Fruit fly (Drosophila melanogaster): Measurements from ENCODE around the gene Gr93b.

Gene Gr93b

dm6 chr3R:21873439-21873838 is 29.9 kb upstream of the Gr93b start, which contains the start of gene CG31178:
Gene CG31178, plus strand, starts transcription at chr3R:21873739.
- no peak for TF ChIP-seq CG4496 (GFP tag; IDR thresholded peaks at IDR 0.05)
- no peak for TF ChIP-seq fd96Ca (GFP tag; IDR thresholded peaks at IDR 0.05)
- no peak for TF ChIP-seq CG15710 (tag; optimal IDR thresholded peaks at IDR 0.05)
- TF ChIP-seq CG12605 (GFP tag; IDR thresholded peaks at IDR 0.05), result no peak
- TF ChIP-seq CG14655 (GFP tag; optimal IDR thresholded peaks at IDR 0.05), result no peak
- TF ChIP-seq CG34367 (tag; optimal IDR thresholded peaks at IDR 0.05), result no peak
- no peak for TF ChIP-seq gl (tag; optimal IDR thresholded peaks at IDR 0.05)
- no peak for TF ChIP-seq CG10348 (GFP tag; IDR thresholded peaks at IDR 0.05)
- no peak for TF ChIP-seq D1 (tag; optimal IDR thresholded peaks at IDR 0.05)
- TF ChIP-seq CG8301 (tag; optimal IDR thresholded peaks at IDR 0.05), result no peak
- no peak for TF ChIP-seq rn (GFP tag; IDR thresholded peaks at IDR 0.05)
- TF ChIP-seq Snoo (tag; optimal IDR thresholded peaks at IDR 0.05), result no peak
- TF ChIP-seq Ets98B (GFP tag; IDR thresholded peaks at IDR 0.05), result no peak
- no peak for TF ChIP-seq CG9948 (tag; optimal IDR thresholded peaks at IDR 0.05)
- no peak for TF ChIP-seq Pif1A (GFP tag; optimal IDR thresholded peaks at IDR 0.05)
- TF ChIP-seq CG8159 (tag; optimal IDR thresholded peaks at IDR 0.05), result no peak
- TF ChIP-seq CG13204 (GFP tag; optimal IDR thresholded peaks at IDR 0.05), result no peak

DNA sequence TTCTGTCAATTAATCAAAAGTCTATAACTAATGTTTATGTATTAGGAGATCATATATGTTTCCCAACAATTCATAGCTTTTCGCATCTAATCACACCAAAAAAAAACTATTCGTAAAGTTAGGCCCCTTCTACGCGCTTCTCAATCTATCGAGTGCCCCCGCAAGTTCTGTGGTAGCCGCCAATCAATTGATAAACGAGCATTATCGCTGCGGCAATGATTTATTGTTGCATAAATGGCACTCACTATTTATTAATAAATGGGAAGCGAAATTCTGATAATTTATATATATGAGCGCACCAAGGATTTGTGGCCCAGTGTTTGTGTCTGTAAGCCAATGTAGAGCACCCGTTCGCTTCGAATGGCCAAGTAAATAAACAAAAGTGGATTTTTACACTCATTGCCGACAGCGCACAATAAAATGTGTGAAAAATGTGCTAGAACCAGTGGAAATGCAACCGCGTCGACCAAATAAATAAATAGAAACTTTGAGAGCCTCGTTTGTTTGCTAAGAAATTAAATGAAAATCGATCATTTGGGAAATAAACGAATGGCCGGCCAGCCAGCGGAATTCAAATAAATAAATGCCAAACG is 27.9 kb upstream of the Gr93b start:
- TF ChIP-seq D1 (tag; optimal IDR thresholded peaks at IDR 0.05), result no peak
- no peak for TF ChIP-seq CG17806 (tag; optimal IDR thresholded peaks at IDR 0.05)
- TF ChIP-seq CG13204 (GFP tag; optimal IDR thresholded peaks at IDR 0.05), result no peak
- no peak for TF ChIP-seq fd96Ca (GFP tag; IDR thresholded peaks at IDR 0.05)
- TF ChIP-seq CG10348 (GFP tag; IDR thresholded peaks at IDR 0.05), result no peak
- no peak for TF ChIP-seq rn (GFP tag; IDR thresholded peaks at IDR 0.05)
- no peak for TF ChIP-seq Pif1B (GFP tag; optimal IDR thresholded peaks at IDR 0.05)
- TF ChIP-seq Snoo (tag; optimal IDR thresholded peaks at IDR 0.05), result no peak
- no peak for TF ChIP-seq CG32121 (GFP tag; IDR thresholded peaks at IDR 0.05)
- no peak for TF ChIP-seq CG34367 (tag; optimal IDR thresholded peaks at IDR 0.05)
- TF ChIP-seq CG8301 (tag; optimal IDR thresholded peaks at IDR 0.05), result no peak
- no peak for TF ChIP-seq CG8159 (tag; optimal IDR thresholded peaks at IDR 0.05)
- no peak for TF ChIP-seq CG4496 (GFP tag; IDR thresholded peaks at IDR 0.05)
- no peak for TF ChIP-seq Ets98B (GFP tag; IDR thresholded peaks at IDR 0.05)
- TF ChIP-seq gl (tag; optimal IDR thresholded peaks at IDR 0.05), result no peak

dm6 chr3R:21870158-21870971 is 26.8 kb upstream of the Gr93b start, which contains the start of gene CG31431:
Gene CG31431, plus strand, starts transcription at chr3R:21870681.
- TF ChIP-seq CG14655 (GFP tag; optimal IDR thresholded peaks at IDR 0.05) (peak; percentile 89), Snoo (tag; optimal IDR thresholded peaks at IDR 0.05) (peak; percentile 28), Pif1B (GFP tag; optimal IDR thresholded peaks at IDR 0.05) (peak; percentile 82), CG17806 (tag; optimal IDR thresholded peaks at IDR 0.05) (peak; percentile 87), gl (tag; optimal IDR thresholded peaks at IDR 0.05) (peak; percentile 66), CG4496 (GFP tag; IDR thresholded peaks at IDR 0.05) (peak; percentile 94), D1 (tag; optimal IDR thresholded peaks at IDR 0.05) (no peak), fd96Ca (GFP tag; IDR thresholded peaks at IDR 0.05) (peak; percentile 90), CG12605 (GFP tag; IDR thresholded peaks at IDR 0.05) (peak; percentile 90), Pif1A (GFP tag; optimal IDR thresholded peaks at IDR 0.05) (peak; percentile 82), EcR (GFP tag; optimal IDR thresholded peaks at IDR 0.05) (no peak), CG15710 (tag; optimal IDR thresholded peaks at IDR 0.05) (peak; percentile 85), rn (GFP tag; IDR thresholded peaks at IDR 0.05) (peak; percentile 74), CG13204 (GFP tag; optimal IDR thresholded peaks at IDR 0.05) (no peak), CG9948 (tag; optimal IDR thresholded peaks at IDR 0.05) (peak; percentile 81), Ets98B (GFP tag; IDR thresholded peaks at IDR 0.05) (peak; percentile 93), CG10348 (GFP tag; IDR thresholded peaks at IDR 0.05) (peak; percentile 62), CG8159 (tag; optimal IDR thresholded peaks at IDR 0.05) (peak; percentile 85), CG32121 (GFP tag; IDR thresholded peaks at IDR 0.05) (peak; percentile 95), CG8301 (tag; optimal IDR thresholded peaks at IDR 0.05) (peak; percentile 91), CG34367 (tag; optimal IDR thresholded peaks at IDR 0.05) (peak; percentile 78)

DNA sequence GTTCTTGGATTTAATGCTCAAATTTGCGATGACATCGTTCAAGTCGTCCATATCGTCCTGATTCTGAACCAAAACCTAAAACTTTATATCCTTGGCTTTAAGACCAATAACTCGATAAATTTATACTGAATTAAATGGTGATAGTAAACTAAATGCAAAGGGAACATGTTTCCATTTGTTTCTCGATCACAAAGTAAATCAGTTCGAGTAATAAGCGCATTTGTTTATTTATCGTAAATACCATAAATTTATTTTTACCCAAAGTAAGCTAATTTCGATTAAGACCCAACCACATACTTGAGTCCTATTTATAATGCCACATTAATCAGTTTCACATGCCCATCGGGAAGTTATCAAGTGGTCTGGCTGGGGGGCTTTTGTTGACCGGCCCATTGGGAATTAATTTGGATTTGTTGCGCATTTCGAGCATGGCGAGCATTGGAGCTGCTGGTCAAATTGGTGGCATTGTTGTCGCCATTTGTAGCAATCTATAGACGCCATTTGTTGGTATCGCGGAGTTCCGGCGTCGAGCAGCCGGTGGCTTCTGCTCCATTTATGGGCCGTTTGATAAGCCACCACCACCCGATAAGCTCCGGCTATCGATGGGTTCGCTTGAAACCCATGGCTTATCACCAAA is 26.0 kb upstream of the Gr93b start, which contains the start of gene CG31174:
Gene CG31174 (minus strand): TSS at position 51 of the 637 bp plus-strand sequence.
- TF ChIP-seq CG8159 (tag; optimal IDR thresholded peaks at IDR 0.05) (no peak), CG9948 (tag; optimal IDR thresholded peaks at IDR 0.05) (no peak)

dm6 chr3R:21867819-21868218 is 24.3 kb upstream of the Gr93b start, which contains the start of the genes CG6569 and Cby:
Gene CG6569, minus strand, starts transcription at chr3R:21867919.
Gene Cby, plus strand, starts transcription at chr3R:21868003.
- TF ChIP-seq D1 (tag; optimal IDR thresholded peaks at IDR 0.05) (no peak), CG17806 (tag; optimal IDR thresholded peaks at IDR 0.05) (no peak), CG32121 (GFP tag; IDR thresholded peaks at IDR 0.05) (no peak), rn (GFP tag; IDR thresholded peaks at IDR 0.05) (no peak), CG9948 (tag; optimal IDR thresholded peaks at IDR 0.05) (no peak), Ets98B (GFP tag; IDR thresholded peaks at IDR 0.05) (no peak), EcR (GFP tag; optimal IDR thresholded peaks at IDR 0.05) (no peak), CG10348 (GFP tag; IDR thresholded peaks at IDR 0.05) (no peak), CG12605 (GFP tag; IDR thresholded peaks at IDR 0.05) (no peak), Pif1B (GFP tag; optimal IDR thresholded peaks at IDR 0.05) (no peak), fd96Ca (GFP tag; IDR thresholded peaks at IDR 0.05) (no peak), CG15710 (tag; optimal IDR thresholded peaks at IDR 0.05) (no peak)

All from whole organism, pupa.